Worm (Caenorhabditis elegans): ENCODE measurements around the gene sdz-18.

ce11 chrII:1736353-1736752, 30.1 kb upstream of the sdz-18 start, which contains the start of gene ceh-83:
- no peak for TF ChIP-seq ztf-29 (GFP tag; IDR thresholded peaks at IDR 0.05)
- no peak for TF ChIP-seq flt-1 (GFP tag; IDR thresholded peaks at IDR 0.05)

Data from whole organism, midembryonic.